Fruit fly (Drosophila melanogaster) whole organism, embryonic: ENCODE results near the gene rush.

Source experiments
- Bteb2 ChIP-seq: fragments of 200-800 bp; sonication (Bioruptor generic); optimal IDR thresholded peaks from 2 replicates; lab custom pipeline; 2016; ENCODE audit warnings: missing biosample characterization, missing genetic modification characterization
- CG10959 ChIP-seq: fragments of 200-800 bp; sonication (Bioruptor generic); IDR thresholded peaks from 2 replicates; pipeline ENCODE4 v1.3.6; 2022; ENCODE audit warnings: missing biosample characterization, missing genetic modification characterization
- CG11085 ChIP-seq: fragments of 200-800 bp; sonication (Bioruptor generic); IDR thresholded peaks from 2 replicates; pipeline ENCODE4 v1.3.6; 2022; ENCODE audit warnings: missing biosample characterization, missing genetic modification characterization
- CG12236 ChIP-seq: fragments of 200-800 bp; sonication (Bioruptor generic); optimal IDR thresholded peaks from 2 replicates; lab custom pipeline; 2016; ENCODE audit warnings: missing biosample characterization, missing genetic modification characterization
- CG13287 ChIP-seq: fragments of 200-800 bp; sonication (Bioruptor generic); IDR thresholded peaks from 2 replicates; pipeline ENCODE4 v1.3.6; 2022; ENCODE audit warnings: missing biosample characterization, missing genetic modification characterization; ENCODE audit not compliant: partially characterized antibody
- CG17328 ChIP-seq: fragments of 200-800 bp; sonication (Bioruptor generic); IDR thresholded peaks from 2 replicates; pipeline ENCODE4 v1.3.6; 2022; ENCODE audit warnings: missing biosample characterization, missing genetic modification characterization
- CG1792 ChIP-seq: fragments of 200-800 bp; sonication (Bioruptor generic); optimal IDR thresholded peaks from 2 replicates; lab custom pipeline; 2016; ENCODE audit warnings: missing biosample characterization, missing genetic modification characterization
- CG2875 ChIP-seq: fragments of 200-800 bp; sonication (Bioruptor generic); optimal IDR thresholded peaks from 2 replicates; lab custom pipeline; 2017; ENCODE audit warnings: missing biosample characterization, mild to moderate bottlenecking, missing genetic modification characterization, missing genetic modification reagents
- CG30403 ChIP-seq: fragments of 200-800 bp; sonication (Bioruptor generic); optimal IDR thresholded peaks from 3 replicates; lab custom pipeline; 2016; ENCODE audit warnings: missing biosample characterization, missing genetic modification characterization
- CG31441 ChIP-seq: fragments of 200-800 bp; sonication (Bioruptor generic); IDR thresholded peaks from 2 replicates; pipeline ENCODE4 v1.3.6; 2022; ENCODE audit warnings: missing biosample characterization, missing genetic modification characterization
- CG32532 ChIP-seq: fragments of 200-800 bp; sonication (Bioruptor generic); IDR thresholded peaks from 2 replicates; pipeline ENCODE4 v1.3.6; 2022; ENCODE audit warnings: missing biosample characterization, missing genetic modification characterization
- CG4707 ChIP-seq: fragments of 200-800 bp; sonication (Bioruptor generic); optimal IDR thresholded peaks from 2 replicates; lab custom pipeline; 2018; ENCODE audit warnings: missing biosample characterization, mild to moderate bottlenecking, missing genetic modification characterization, moderate library complexity
- CG5953 ChIP-seq: fragments of 200-800 bp; sonication (Bioruptor generic); IDR thresholded peaks from 2 replicates; pipeline ENCODE4 v1.3.6; 2022; ENCODE audit warnings: missing biosample characterization, missing genetic modification characterization
- CG6272 ChIP-seq: fragments of 200-800 bp; sonication (Bioruptor generic); IDR thresholded peaks from 2 replicates; pipeline ENCODE4 v1.3.6; 2022; ENCODE audit warnings: missing biosample characterization, missing genetic modification characterization
- CG8478 ChIP-seq: fragments of >200 bp; optimal IDR thresholded peaks from 2 replicates; lab custom pipeline; 2018
- CG9437 ChIP-seq: fragments of 200-800 bp; sonication (Bioruptor generic); optimal IDR thresholded peaks from 2 replicates; lab custom pipeline; 2018; ENCODE audit warnings: missing biosample characterization, mild to moderate bottlenecking, missing genetic modification characterization
- CG9932 ChIP-seq: fragments of 200-800 bp; sonication (Bioruptor generic); IDR thresholded peaks from 2 replicates; pipeline ENCODE4 v1.3.6; 2022; ENCODE audit warnings: missing biosample characterization, missing genetic modification characterization
- Doc2 ChIP-seq: fragments of 200-800 bp; sonication (Bioruptor generic); IDR thresholded peaks from 2 replicates; pipeline ENCODE4 v1.3.6; 2022; ENCODE audit warnings: missing biosample characterization, missing genetic modification characterization
- Elba2 ChIP-seq: fragments of 200-800 bp; sonication (Bioruptor generic); optimal IDR thresholded peaks from 3 replicates; lab custom pipeline; 2016; ENCODE audit warnings: missing biosample characterization, missing genetic modification characterization
- Hand ChIP-seq: fragments of 200-800 bp; sonication (Bioruptor generic); optimal IDR thresholded peaks from 2 replicates; lab custom pipeline; 2017; ENCODE audit warnings: mild to moderate bottlenecking, missing biosample characterization, missing genetic modification reagents, missing genetic modification characterization
- Kr ChIP-seq: fragments of 200-800 bp; sonication (Bioruptor generic); optimal IDR thresholded peaks from 2 replicates; lab custom pipeline; 2017; ENCODE audit warnings: missing biosample characterization, mild to moderate bottlenecking, missing genetic modification characterization
- MESR4 ChIP-seq: fragments of 200-800 bp; sonication (Bioruptor generic); optimal IDR thresholded peaks from 2 replicates; lab custom pipeline; 2018; ENCODE audit warnings: missing biosample characterization, mild to moderate bottlenecking, missing genetic modification characterization, moderate library complexity
- Oaz ChIP-seq: fragments of 200-800 bp; sonication (Bioruptor generic); IDR thresholded peaks from 2 replicates; pipeline ENCODE4 v1.3.6; 2022; ENCODE audit warnings: missing biosample characterization, missing genetic modification characterization
- Opbp ChIP-seq: fragments of 200-800 bp; sonication (Bioruptor generic); IDR thresholded peaks from 3 replicates; pipeline ENCODE4 v1.3.6; 2022; ENCODE audit warnings: missing biosample characterization, missing genetic modification characterization; ENCODE audit not compliant: partially characterized antibody
- PHDP ChIP-seq: fragments of 200-800 bp; sonication (Bioruptor generic); optimal IDR thresholded peaks from 3 replicates; lab custom pipeline; 2018; ENCODE audit warnings: missing biosample characterization, mild to moderate bottlenecking, missing genetic modification characterization, moderate library complexity
- Poxn ChIP-seq: fragments of 200-800 bp; sonication (Bioruptor generic); IDR thresholded peaks from 2 replicates; pipeline ENCODE4 v1.3.6; 2022; ENCODE audit warnings: missing biosample characterization, missing genetic modification characterization
- TFAM ChIP-seq: fragments of 200-800 bp; sonication (Bioruptor generic); optimal IDR thresholded peaks from 2 replicates; lab custom pipeline; 2017; ENCODE audit warnings: missing biosample characterization, missing genetic modification characterization, inconsistent platforms
- Xbp1 ChIP-seq: fragments of 200-800 bp; sonication (Bioruptor generic); optimal IDR thresholded peaks from 3 replicates; lab custom pipeline; 2016; ENCODE audit warnings: missing biosample characterization, mild to moderate bottlenecking, missing genetic modification characterization
- bsh ChIP-seq, 2 experiments: fragments of 200-800 bp; sonication (Bioruptor generic); optimal IDR thresholded peaks; 2 replicates each; lab custom pipeline; 2017 to 2018; ENCODE audit warnings: mild to moderate bottlenecking in 2 of 2, missing biosample characterization in 2 of 2, missing genetic modification characterization in 2 of 2, moderate library complexity in 1 of 2
- cad ChIP-seq: fragments of >200 bp; optimal IDR thresholded peaks from 2 replicates; lab custom pipeline; 2017; ENCODE audit warnings: missing biosample characterization, missing genetic modification characterization
- dpn ChIP-seq, 2 experiments: fragments of 200-800 bp; sonication (Bioruptor generic); optimal IDR thresholded peaks; 3 replicates each; lab custom pipeline; 2016; ENCODE audit warnings: missing biosample characterization in 2 of 2, missing genetic modification characterization in 2 of 2
- exex ChIP-seq: fragments of 200-800 bp; sonication (Bioruptor generic); optimal IDR thresholded peaks from 4 replicates; lab custom pipeline; 2018; ENCODE audit warnings: missing biosample characterization, mild to moderate bottlenecking, missing genetic modification characterization, moderate library complexity
- fd102C ChIP-seq: fragments of 200-800 bp; sonication (Bioruptor generic); optimal IDR thresholded peaks from 2 replicates; lab custom pipeline; 2018; ENCODE audit warnings: missing biosample characterization, mild to moderate bottlenecking, missing genetic modification characterization, moderate library complexity
- gt ChIP-seq: fragments of 200-800 bp; sonication (Bioruptor generic); IDR thresholded peaks from 2 replicates; pipeline ENCODE4 v1.3.6; 2022; ENCODE audit warnings: missing biosample characterization, missing genetic modification characterization
- inv ChIP-seq: fragments of 200-800 bp; sonication (Bioruptor generic); IDR thresholded peaks from 2 replicates; pipeline ENCODE4 v1.3.6; 2022; ENCODE audit warnings: missing biosample characterization, missing genetic modification characterization; ENCODE audit not compliant: partially characterized antibody
- kay ChIP-seq: fragments of 200-800 bp; sonication (Bioruptor generic); optimal IDR thresholded peaks from 2 replicates; lab custom pipeline; 2016; ENCODE audit warnings: missing biosample characterization, missing genetic modification characterization
- lilli ChIP-seq: fragments of 200-800 bp; sonication (Bioruptor generic); optimal IDR thresholded peaks from 3 replicates; lab custom pipeline; 2016; ENCODE audit warnings: missing biosample characterization, missing genetic modification characterization
- maf-S ChIP-seq: fragments of 200-800 bp; sonication (Bioruptor generic); optimal IDR thresholded peaks from 2 replicates; lab custom pipeline; 2016; ENCODE audit warnings: missing biosample characterization, missing genetic modification characterization
- mirr ChIP-seq: fragments of 200-800 bp; sonication (Bioruptor generic); optimal IDR thresholded peaks from 3 replicates; lab custom pipeline; 2018; ENCODE audit warnings: missing biosample characterization, mild to moderate bottlenecking, missing genetic modification characterization
- nerfin-2 ChIP-seq: fragments of 200-800 bp; sonication (Bioruptor generic); IDR thresholded peaks from 2 replicates; pipeline ENCODE4 v1.3.6; 2022; ENCODE audit warnings: missing biosample characterization, missing genetic modification characterization; ENCODE audit not compliant: partially characterized antibody
- pho ChIP-seq: fragments of 200-800 bp; sonication (Bioruptor generic); optimal IDR thresholded peaks from 2 replicates; lab custom pipeline; 2016; ENCODE audit warnings: missing biosample characterization, missing genetic modification characterization
- prd ChIP-seq, 3 experiments: fragments of >200 bp in 2 of 3; fragments of 200-800 bp in 1 of 3; sonication (Bioruptor generic) in 1 of 3; optimal IDR thresholded peaks in 2 of 3; IDR thresholded peaks in 1 of 3; 2 replicates in 2 of 3; 3 replicates in 1 of 3; pipeline versions ENCODE4 v1.3.6 to Lab custom; 2017 to 2022; ENCODE audit warnings: missing biosample characterization in 1 of 3, missing genetic modification characterization in 1 of 3
- pros ChIP-seq: fragments of 200-800 bp; sonication (Bioruptor generic); optimal IDR thresholded peaks from 3 replicates; lab custom pipeline; 2019; ENCODE audit warnings: missing biosample characterization, mild to moderate bottlenecking, missing genetic modification characterization, moderate library complexity
- repo ChIP-seq: fragments of 200-800 bp; sonication (Bioruptor generic); optimal IDR thresholded peaks from 2 replicates; lab custom pipeline; 2016; ENCODE audit warnings: missing biosample characterization, missing genetic modification characterization
- rib ChIP-seq: fragments of 200-800 bp; sonication (Bioruptor generic); IDR thresholded peaks from 2 replicates; pipeline ENCODE4 v1.3.6; 2022; ENCODE audit warnings: missing biosample characterization, missing genetic modification characterization
- sc ChIP-seq, 3 experiments: fragments of >200 bp in 2 of 3; fragments of 200-800 bp in 1 of 3; sonication (Bioruptor generic) in 1 of 3; optimal IDR thresholded peaks; 2 replicates in 2 of 3; 3 replicates in 1 of 3; lab custom pipeline; 2017; ENCODE audit warnings: mild to moderate bottlenecking in 1 of 3, missing biosample characterization in 1 of 3, missing genetic modification characterization in 1 of 3, missing genetic modification reagents in 1 of 3
- seq ChIP-seq: fragments of 200-800 bp; sonication (Bioruptor generic); IDR thresholded peaks from 2 replicates; pipeline ENCODE4 v1.3.6; 2022; ENCODE audit warnings: missing biosample characterization, missing genetic modification characterization
- tap ChIP-seq: fragments of 200-800 bp; optimal IDR thresholded peaks from 3 replicates; lab custom pipeline; 2019; ENCODE audit warnings: missing biosample characterization, mild to moderate bottlenecking, missing genetic modification characterization, moderate library complexity
- tio ChIP-seq: fragments of 200-800 bp; sonication (Bioruptor generic); optimal IDR thresholded peaks from 2 replicates; lab custom pipeline; 2017; ENCODE audit warnings: missing biosample characterization, missing genetic modification characterization, inconsistent platforms

rush gene

dm6 chrX:1482840-1483518, 4.6 kb downstream of the rush start, which contains the start of the genes sta and inc (continued):
- TF ChIP-seq CG13287 (GFP tag; lab: Robert Waterston, UW) (peak; percentile 80), CG10959 (no peak), tio (GFP tag; lab: Kevin White, UChicago) (no peak), Bteb2 (GFP tag; lab: Kevin White, UChicago) (peak; percentile 68), MESR4 (GFP tag; lab: Kevin White, UChicago) (peak; percentile 96), Doc2 (GFP tag; lab: Robert Waterston, UW) (no peak), dpn (GFP tag; optimal IDR thresholded peaks at IDR 0.05; lab: Kevin White, UChicago) (peak; percentile 12 to 67), maf-S (peak; percentile 24), TFAM (GFP tag; lab: Kevin White, UChicago) (no peak), CG12236 (GFP tag; lab: Kevin White, UChicago) (no peak), prd (optimal IDR thresholded peaks at IDR 0.05; lab: Kevin White, UChicago) (no peak), prd (GFP tag; IDR thresholded peaks at IDR 0.05; lab: Robert Waterston, UW) (0 out of 3 replicates have a peak, but pooled peaks have one; percentile 40), CG5953 (GFP tag; lab: Robert Waterston, UW) (no peak), Xbp1 (GFP tag; lab: Kevin White, UChicago) (peak; percentile 38), CG2875 (GFP tag; lab: Kevin White, UChicago) (peak; percentile 66), CG11085 (GFP tag; lab: Robert Waterston, UW) (no peak; the same call in 1 of the 2 replicates), nerfin-2 (GFP tag; lab: Robert Waterston, UW) (no peak), CG1792 (GFP tag; lab: Kevin White, UChicago) (peak; percentile 53), Elba2 (GFP tag; lab: Kevin White, UChicago) (no peak), kay (peak; percentile 0), CG6272 (GFP tag; lab: Robert Waterston, UW) (no peak), CG4707 (GFP tag; lab: Kevin White, UChicago) (peak; percentile 52), lilli (GFP tag; lab: Kevin White, UChicago) (peak; percentile 65), exex (no peak), seq (GFP tag; lab: Robert Waterston, UW) (peak; percentile 41; the same call in 1 of the 2 replicates), sc (optimal IDR thresholded peaks at IDR 0.05; lab: Kevin White, UChicago) (no peak), sc (GFP tag; optimal IDR thresholded peaks at IDR 0.05; lab: Kevin White, UChicago) (peak; percentile 31), CG32532 (GFP tag; lab: Robert Waterston, UW) (peak; percentile 66), Kr (GFP tag; lab: Kevin White, UChicago) (no peak), fd102C (no peak), Poxn (GFP tag; lab: Robert Waterston, UW) (no peak), pho (GFP tag; lab: Kevin White, UChicago) (peak; percentile 42), rib (peak; percentile 79; the same call in 1 of the 2 replicates), CG31441 (GFP tag; lab: Robert Waterston, UW) (peak; percentile 72), CG8478 (lab: Kevin White, UChicago) (no peak), CG9932 (GFP tag; lab: Robert Waterston, UW) (peak; percentile 53; the same call in 1 of the 2 replicates), mirr (GFP tag; lab: Kevin White, UChicago) (peak; percentile 81), CG17328 (GFP tag; lab: Robert Waterston, UW) (peak; percentile 51; the same call in 1 of the 2 replicates), inv (peak; percentile 38; the same call in 1 of the 2 replicates), PHDP (peak; percentile 79), CG30403 (GFP tag; lab: Kevin White, UChicago) (peak; percentile 44), pros (peak; percentile 32), Oaz (GFP tag; lab: Robert Waterston, UW) (no peak), Hand (peak; percentile 80), CG9437 (no peak), tap (tag; lab: Kevin White, UChicago) (peak; percentile 35), repo (peak; percentile 54), gt (GFP tag; lab: Robert Waterston, UW) (no peak), cad (GFP tag; lab: Kevin White, UChicago) (no peak), Opbp (GFP tag; lab: Robert Waterston, UW) (peak; percentile 81), bsh (GFP tag; optimal IDR thresholded peaks at IDR 0.05; lab: Kevin White, UChicago) (peak in 1 of 2 experiments; percentile 49)
